Fruit fly (Drosophila melanogaster) Kc167 (cell line): Measurements from ENCODE around the gene CG12204.

Experiments
- Myc ChIP-seq: fragments of >200 bp; optimal IDR thresholded peaks from 2 replicates; lab custom pipeline; 2017; ENCODE audit warnings: missing external identifiers
- h ChIP-seq: fragments of >200 bp; optimal IDR thresholded peaks from 3 replicates; lab custom pipeline; 2018; ENCODE audit warnings: missing external identifiers
- insv ChIP-seq: fragments of >200 bp; optimal IDR thresholded peaks from 3 replicates; lab custom pipeline; 2018; ENCODE audit warnings: missing external identifiers
- psq ChIP-seq: fragments of >200 bp; optimal IDR thresholded peaks from 2 replicates; lab custom pipeline; 2017; ENCODE audit warnings: missing external identifiers
- ttk ChIP-seq: sonication (Bioruptor generic); optimal IDR thresholded peaks from 2 replicates; lab custom pipeline; 2017; ENCODE audit warnings: missing external identifiers

DNA sequence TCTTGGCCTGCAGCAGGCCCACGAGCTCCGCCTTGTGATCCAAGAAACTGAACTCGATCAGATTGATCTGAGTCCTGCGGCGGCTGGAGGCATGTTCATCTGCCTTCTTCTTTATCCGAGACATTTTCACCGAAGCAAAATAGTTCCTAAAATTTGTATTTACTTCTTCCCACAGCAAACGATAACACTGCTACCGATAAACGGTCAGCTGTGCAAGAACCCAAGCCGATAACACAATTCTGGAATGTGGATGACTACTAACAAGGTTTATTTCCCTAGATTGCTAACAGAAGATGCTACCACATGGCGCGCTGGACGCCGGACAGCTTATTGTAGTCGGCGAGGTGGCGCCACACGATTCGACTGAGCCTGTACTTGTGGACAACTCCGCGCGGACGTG lies 15.1 kb downstream of the CG12204 start, which contains the start of gene CG32533:
- TF ChIP-seq ttk (lab: Kevin White, UChicago) (no peak), Myc (lab: Kevin White, UChicago) (no peak), psq (lab: Kevin White, UChicago) (no peak), h (no peak), insv (lab: Kevin White, UChicago) (no peak)
